Fruit fly (Drosophila melanogaster) whole organism, prepupa: ENCODE results near the gene Tpr2.

ENCODE experiments used
- Blimp-1 ChIP-seq: fragments of 200-800 bp; sonication (Bioruptor generic); optimal IDR thresholded peaks from 3 replicates; lab custom pipeline; 2017; ENCODE audit warnings: missing biosample characterization, missing genetic modification characterization, mild to moderate bottlenecking, moderate library complexity, missing genetic modification reagents
- CG10669 ChIP-seq: fragments of 200-800 bp; sonication (Bioruptor generic); optimal IDR thresholded peaks from 3 replicates; lab custom pipeline; 2018; ENCODE audit warnings: missing biosample characterization, mild to moderate bottlenecking, missing genetic modification characterization, moderate library complexity
- CG11294 ChIP-seq: fragments of 200-800 bp; sonication (Bioruptor generic); IDR thresholded peaks from 2 replicates; pipeline ENCODE4 v1.3.6; 2022; ENCODE audit warnings: missing biosample characterization, missing genetic modification characterization
- CG11762 ChIP-seq: fragments of 200-800 bp; sonication (Bioruptor generic); optimal IDR thresholded peaks from 3 replicates; lab custom pipeline; 2016; ENCODE audit warnings: missing biosample characterization, missing genetic modification characterization; ENCODE audit not compliant: insufficient read depth
- CG16779 ChIP-seq: fragments of 200-800 bp; sonication (Bioruptor generic); optimal IDR thresholded peaks from 3 replicates; lab custom pipeline; 2017; ENCODE audit warnings: missing biosample characterization, mild to moderate bottlenecking, missing genetic modification characterization
- CG31627 ChIP-seq: fragments of 200-800 bp; sonication (Bioruptor generic); optimal IDR thresholded peaks from 3 replicates; lab custom pipeline; 2016; ENCODE audit warnings: missing biosample characterization, missing genetic modification characterization
- CG32006 ChIP-seq: fragments of 200-800 bp; sonication (Bioruptor generic); optimal IDR thresholded peaks from 3 replicates; lab custom pipeline; 2017; ENCODE audit warnings: missing biosample characterization, mild to moderate bottlenecking, missing genetic modification characterization
- CG34406 ChIP-seq: fragments of 200-800 bp; sonication (Bioruptor generic); optimal IDR thresholded peaks from 3 replicates; lab custom pipeline; 2016; ENCODE audit warnings: missing biosample characterization, missing genetic modification characterization
- CG3919 ChIP-seq: fragments of 200-800 bp; sonication (Bioruptor generic); optimal IDR thresholded peaks from 3 replicates; lab custom pipeline; 2016; ENCODE audit warnings: missing biosample characterization, missing genetic modification characterization
- CG4318 ChIP-seq: fragments of 200-800 bp; sonication (Bioruptor generic); optimal IDR thresholded peaks from 3 replicates; lab custom pipeline; 2017; ENCODE audit warnings: missing biosample characterization, mild to moderate bottlenecking, missing genetic modification characterization
- CG6163 ChIP-seq: fragments of 200-800 bp; sonication (Bioruptor generic); IDR thresholded peaks from 3 replicates; pipeline ENCODE4 v1.3.6; 2022; ENCODE audit warnings: missing biosample characterization, missing genetic modification characterization
- CG6276 ChIP-seq: fragments of 200-800 bp; sonication (Bioruptor generic); optimal IDR thresholded peaks from 2 replicates; lab custom pipeline; 2017; ENCODE audit warnings: missing biosample characterization, mild to moderate bottlenecking, missing genetic modification characterization
- CG6808 ChIP-seq: fragments of 200-800 bp; sonication (Bioruptor generic); optimal IDR thresholded peaks from 3 replicates; lab custom pipeline; 2017; ENCODE audit warnings: missing biosample characterization, missing genetic modification characterization, mild to moderate bottlenecking, moderate library complexity, missing genetic modification reagents
- CG7368 ChIP-seq: fragments of 200-800 bp; sonication (Bioruptor generic); optimal IDR thresholded peaks from 3 replicates; lab custom pipeline; 2016; ENCODE audit warnings: missing biosample characterization, missing genetic modification characterization
- CG9139 ChIP-seq: fragments of 200-800 bp; sonication (Bioruptor generic); optimal IDR thresholded peaks from 3 replicates; lab custom pipeline; 2017; ENCODE audit warnings: missing biosample characterization, mild to moderate bottlenecking, missing genetic modification characterization
- Eip78C ChIP-seq: fragments of 200-800 bp; sonication (Bioruptor generic); peaks from one replicate; lab custom pipeline; 2016; ENCODE audit warnings: missing biosample characterization, missing genetic modification characterization
- Eip93F ChIP-seq: fragments of 200-800 bp; sonication (Bioruptor generic); optimal IDR thresholded peaks from 2 replicates; lab custom pipeline; 2016; ENCODE audit warnings: missing biosample characterization, mild to moderate bottlenecking, missing genetic modification characterization
- Ets21C ChIP-seq: fragments of 200-800 bp; sonication (Bioruptor generic); optimal IDR thresholded peaks from 3 replicates; lab custom pipeline; 2016; ENCODE audit warnings: missing biosample characterization, missing genetic modification characterization
- Ets96B ChIP-seq: fragments of 200-800 bp; optimal IDR thresholded peaks from 2 replicates; lab custom pipeline; 2019; ENCODE audit warnings: missing biosample characterization, mild to moderate bottlenecking, missing genetic modification characterization, moderate library complexity
- Hr39 ChIP-seq: fragments of 200-800 bp; sonication (Bioruptor generic); optimal IDR thresholded peaks from 2 replicates; lab custom pipeline; 2016; ENCODE audit warnings: missing biosample characterization, missing genetic modification characterization
- Hr4 ChIP-seq: fragments of 200-800 bp; sonication (Bioruptor generic); optimal IDR thresholded peaks from 3 replicates; lab custom pipeline; 2016; ENCODE audit warnings: missing biosample characterization, missing genetic modification characterization
- Met ChIP-seq: fragments of 200-800 bp; sonication (Bioruptor generic); optimal IDR thresholded peaks from 3 replicates; lab custom pipeline; 2016; ENCODE audit warnings: missing biosample characterization, missing genetic modification characterization
- OdsH ChIP-seq: fragments of 200-800 bp; sonication (Bioruptor generic); optimal IDR thresholded peaks from 3 replicates; lab custom pipeline; 2016; ENCODE audit warnings: missing biosample characterization, missing genetic modification characterization
- Sox102F ChIP-seq: fragments of 200-800 bp; sonication (Bioruptor generic); optimal IDR thresholded peaks from 2 replicates; lab custom pipeline; 2016; ENCODE audit warnings: missing biosample characterization, mild to moderate bottlenecking, missing genetic modification characterization
- Sox14 ChIP-seq: fragments of 200-800 bp; sonication (Bioruptor generic); optimal IDR thresholded peaks from 3 replicates; lab custom pipeline; 2016; ENCODE audit warnings: missing biosample characterization, missing genetic modification characterization
- Sox15 ChIP-seq: fragments of 200-800 bp; sonication (Bioruptor generic); optimal IDR thresholded peaks from 3 replicates; lab custom pipeline; 2016; ENCODE audit warnings: missing biosample characterization, missing genetic modification characterization
- acj6 ChIP-seq: fragments of 200-800 bp; sonication (Bioruptor generic); optimal IDR thresholded peaks from 3 replicates; lab custom pipeline; 2016; ENCODE audit warnings: missing biosample characterization, missing genetic modification characterization
- dac ChIP-seq: fragments of 200-800 bp; sonication (Bioruptor generic); optimal IDR thresholded peaks from 2 replicates; lab custom pipeline; 2017; ENCODE audit warnings: missing biosample characterization, mild to moderate bottlenecking, missing genetic modification characterization
- eg ChIP-seq: fragments of 200-800 bp; sonication (Bioruptor generic); IDR thresholded peaks from 3 replicates; pipeline ENCODE4 v1.3.6; 2022; ENCODE audit warnings: missing biosample characterization, missing genetic modification characterization
- esn ChIP-seq: fragments of 200-800 bp; sonication (Bioruptor generic); optimal IDR thresholded peaks from 2 replicates; lab custom pipeline; 2016; ENCODE audit warnings: missing biosample characterization, mild to moderate bottlenecking, missing genetic modification characterization, moderate library complexity
- fd85E ChIP-seq: fragments of 200-800 bp; sonication (Bioruptor generic); optimal IDR thresholded peaks from 3 replicates; lab custom pipeline; 2016; ENCODE audit warnings: missing biosample characterization, missing genetic modification characterization
- fkh ChIP-seq: fragments of 200-800 bp; sonication (Bioruptor generic); optimal IDR thresholded peaks from 3 replicates; lab custom pipeline; 2017; ENCODE audit warnings: missing biosample characterization, mild to moderate bottlenecking, missing genetic modification characterization, moderate library complexity
- lz ChIP-seq: fragments of 200-800 bp; sonication (Bioruptor generic); optimal IDR thresholded peaks from 3 replicates; lab custom pipeline; 2016; ENCODE audit warnings: missing biosample characterization, missing genetic modification characterization
- net ChIP-seq: fragments of 200-800 bp; sonication (Bioruptor generic); optimal IDR thresholded peaks from 3 replicates; lab custom pipeline; 2016; ENCODE audit warnings: missing biosample characterization, missing genetic modification characterization
- salr ChIP-seq, 2 experiments: fragments of 200-800 bp; sonication (Bioruptor generic); optimal IDR thresholded peaks; 3 replicates each; lab custom pipeline; 2016 to 2018; ENCODE audit warnings: missing biosample characterization in 2 of 2, missing genetic modification characterization in 2 of 2, mild to moderate bottlenecking in 1 of 2
- spab ChIP-seq: fragments of 200-800 bp; sonication (Bioruptor generic); optimal IDR thresholded peaks from 2 replicates; lab custom pipeline; 2017; ENCODE audit warnings: missing biosample characterization, mild to moderate bottlenecking, missing genetic modification characterization, missing genetic modification reagents
- ss ChIP-seq, 2 experiments: fragments of 200-800 bp; sonication (Bioruptor generic); optimal IDR thresholded peaks; 2 replicates in 1 of 2; 3 replicates in 1 of 2; lab custom pipeline; 2017 to 2018; ENCODE audit warnings: mild to moderate bottlenecking in 2 of 2, missing biosample characterization in 2 of 2, missing genetic modification characterization in 2 of 2, moderate library complexity in 1 of 2
- svp ChIP-seq: fragments of 200-800 bp; sonication (Bioruptor generic); peaks from one replicate; lab custom pipeline; 2016; ENCODE audit warnings: missing biosample characterization, missing genetic modification characterization
- topi ChIP-seq: fragments of 200-800 bp; sonication (Bioruptor generic); optimal IDR thresholded peaks from 3 replicates; lab custom pipeline; 2016; ENCODE audit warnings: missing biosample characterization, missing genetic modification characterization
- vri ChIP-seq: fragments of 200-800 bp; sonication (Bioruptor generic); optimal IDR thresholded peaks from 3 replicates; lab custom pipeline; 2016; ENCODE audit warnings: missing biosample characterization, mild to moderate bottlenecking, missing genetic modification characterization

Tpr2 gene

DNA sequence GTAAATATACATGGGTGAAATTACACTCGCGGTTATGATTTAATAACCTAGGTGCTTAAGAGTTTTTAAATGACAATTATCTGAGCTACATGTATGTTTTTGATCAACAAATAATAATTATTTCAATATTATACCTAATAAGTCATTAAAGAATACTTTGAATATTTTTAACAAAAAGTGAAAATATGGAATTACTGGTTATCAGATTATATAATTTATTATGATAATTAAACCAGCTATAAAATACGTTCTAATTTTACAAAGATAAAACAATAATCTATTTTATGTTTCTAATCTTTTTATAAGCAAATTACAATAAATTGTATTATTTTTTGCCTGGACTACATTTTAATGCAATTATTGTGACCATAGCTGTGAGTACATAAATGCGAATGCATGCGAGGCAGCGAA is 45.7 kb downstream of the Tpr2 start (continued):
- TF ChIP-seq CG6163 (GFP tag; lab: Robert Waterston, UW) (no peak), CG10669 (GFP tag; lab: Kevin White, UChicago) (no peak), CG6276 (peak; percentile 53), fd85E (GFP tag; lab: Kevin White, UChicago) (no peak), CG16779 (tag; lab: Kevin White, UChicago) (no peak), eg (GFP tag; lab: Robert Waterston, UW) (peak; percentile 40; the same call in 2 of the 3 replicates), CG6808 (peak; percentile 2), CG11762 (peak; percentile 13), esn (GFP tag; lab: Kevin White, UChicago) (peak; percentile 37), Eip93F (GFP tag; lab: Kevin White, UChicago) (no peak)
- TF ChIP-seq, all 60 proteins: peak for 22

- TF ChIP-seq fkh (GFP tag; lab: Kevin White, UChicago) (peak; percentile 29), OdsH (GFP tag; lab: Kevin White, UChicago) (no peak), Met (GFP tag; lab: Kevin White, UChicago) (no peak), topi (no peak), dac (GFP tag; lab: Kevin White, UChicago) (no peak), Hr4 (no peak), eg (GFP tag; lab: Robert Waterston, UW) (no peak), CG16779 (tag; lab: Kevin White, UChicago) (no peak), CG6276 (no peak), Blimp-1 (GFP tag; lab: Kevin White, UChicago) (no peak), lz (no peak), CG3919 (GFP tag; lab: Kevin White, UChicago) (no peak), svp (GFP tag; lab: Kevin White, UChicago) (no peak), Eip78C (GFP tag; lab: Kevin White, UChicago) (peak; percentile 62)
Observed at dm6 chr2L:16538134-16538533, 46.8 kb downstream of the Tpr2 start.

DNA sequence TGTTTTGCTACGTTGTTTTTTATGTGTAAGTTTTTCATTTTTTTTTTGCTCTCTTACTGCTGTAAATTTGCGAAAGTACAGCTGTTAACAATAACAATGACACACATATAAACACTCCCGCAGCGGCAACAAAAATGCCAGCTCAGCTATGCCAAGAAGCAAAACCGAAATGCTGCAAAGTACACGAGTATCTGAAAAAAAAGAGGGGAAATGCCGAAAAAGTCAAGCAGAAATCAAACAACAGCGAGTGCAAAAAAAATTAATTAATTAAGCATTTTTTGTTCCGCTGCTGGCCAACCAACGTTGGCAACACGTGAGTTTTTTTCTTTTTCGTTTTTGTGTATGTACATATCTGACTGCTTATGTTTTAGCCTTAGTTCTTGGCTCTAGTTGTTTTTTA is 47.6 kb downstream of the Tpr2 start:
- no peak for TF ChIP-seq CG10669 (GFP tag; lab: Kevin White, UChicago)
- TF ChIP-seq CG4318 (GFP tag; lab: Kevin White, UChicago): no peak
- TF ChIP-seq Sox14: no peak
- TF ChIP-seq Met (GFP tag; lab: Kevin White, UChicago): no peak
- no peak for TF ChIP-seq Eip93F (GFP tag; lab: Kevin White, UChicago)
- no peak for TF ChIP-seq spab
- TF ChIP-seq CG11762: no peak
- TF ChIP-seq ss (GFP tag; optimal IDR thresholded peaks at IDR 0.05; lab: Kevin White, UChicago): no peak
- no peak for TF ChIP-seq CG11294
- no peak for TF ChIP-seq Hr39
- TF ChIP-seq CG6163 (GFP tag; lab: Robert Waterston, UW): no peak
- no peak for TF ChIP-seq vri (GFP tag; lab: Kevin White, UChicago)
- no peak for TF ChIP-seq CG7368
- TF ChIP-seq CG6276: no peak
- no peak for TF ChIP-seq Ets21C (GFP tag; lab: Kevin White, UChicago)
- TF ChIP-seq Ets96B (tag; lab: Kevin White, UChicago): no peak
- no peak for TF ChIP-seq CG32006
- TF ChIP-seq Sox15 (GFP tag; lab: Kevin White, UChicago): no peak
- no peak for TF ChIP-seq Eip78C (GFP tag; lab: Kevin White, UChicago)

DNA sequence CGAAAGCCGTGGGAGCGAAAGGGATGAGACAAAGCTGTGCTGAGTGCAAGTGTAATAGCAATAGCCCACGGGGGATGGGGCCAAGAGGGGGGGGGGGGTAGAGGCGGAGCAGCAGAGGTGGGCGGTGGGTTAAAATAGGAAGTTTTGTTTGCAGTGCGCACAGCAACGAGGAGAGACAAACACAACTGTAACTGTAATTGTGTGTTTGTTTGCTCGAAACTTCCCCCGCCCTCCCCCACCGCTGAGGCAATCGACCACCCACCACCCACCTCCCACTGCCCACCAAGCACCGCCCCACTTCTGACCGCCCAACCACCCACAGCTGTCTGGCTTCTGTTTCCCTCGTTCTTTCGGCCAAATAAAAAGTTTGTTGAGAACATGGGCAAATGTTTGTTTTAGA is 49.4 kb downstream of the Tpr2 start:
- TF ChIP-seq fkh (GFP tag; lab: Kevin White, UChicago) (peak; percentile 82), Sox14 (no peak)

dm6 chr2L:16541318-16541717 is 50.0 kb downstream of the Tpr2 start:
- TF ChIP-seq CG7368: no peak
- no peak for TF ChIP-seq Eip93F (GFP tag; lab: Kevin White, UChicago)
- TF ChIP-seq lz: no peak
- TF ChIP-seq Sox102F (GFP tag; lab: Kevin White, UChicago): no peak
- no peak for TF ChIP-seq topi
- TF ChIP-seq Ets21C (GFP tag; lab: Kevin White, UChicago): no peak
- TF ChIP-seq acj6 (GFP tag; lab: Kevin White, UChicago): no peak
- no peak for TF ChIP-seq CG31627 (GFP tag; lab: Kevin White, UChicago)
- no peak for TF ChIP-seq net (GFP tag; lab: Kevin White, UChicago)
- TF ChIP-seq vri (GFP tag; lab: Kevin White, UChicago): no peak
- no peak for TF ChIP-seq CG34406
- TF ChIP-seq CG3919 (GFP tag; lab: Kevin White, UChicago): no peak
- TF ChIP-seq spab: no peak
- no peak for TF ChIP-seq Sox14
- TF ChIP-seq eg (GFP tag; lab: Robert Waterston, UW): no peak
- no peak for TF ChIP-seq Met (GFP tag; lab: Kevin White, UChicago)
- TF ChIP-seq CG9139 (GFP tag; lab: Kevin White, UChicago): no peak
- no peak for TF ChIP-seq CG11294
- TF ChIP-seq fd85E (GFP tag; lab: Kevin White, UChicago): no peak
- no peak for TF ChIP-seq salr (GFP tag; optimal IDR thresholded peaks at IDR 0.05; lab: Kevin White, UChicago)
- TF ChIP-seq, all 60 proteins: peak for 0
